Fruit fly (Drosophila melanogaster): ENCODE data around the gene CG9692.
A peak's percentile ranks its signal among the peaks of the same experiment; 100 is the strongest.

CG9692 gene

dm6 chr3L:16730645-16731044 is 25.9 kb downstream of the CG9692 start, which contains the start of gene Dbp73D (continued):
- TF ChIP-seq CG4707 (GFP tag; optimal IDR thresholded peaks at IDR 0.05) = no peak
- TF ChIP-seq CG9797 (GFP tag; optimal IDR thresholded peaks at IDR 0.05) = peak; percentile 72
- TF ChIP-seq CG1024 (GFP tag; IDR thresholded peaks at IDR 0.05) = no peak
- TF ChIP-seq lola (GFP tag; optimal IDR thresholded peaks at IDR 0.05) = no peak
- peak; percentile 42; the same call in 1 of the 2 replicates for TF ChIP-seq nerfin-2 (GFP tag; IDR thresholded peaks at IDR 0.05; ENCODE audit: partially characterized antibody)
- no peak for TF ChIP-seq nom (GFP tag; optimal IDR thresholded peaks at IDR 0.05)
- TF ChIP-seq CG7357 (GFP tag; IDR thresholded peaks at IDR 0.05) = no peak
- TF ChIP-seq Hr3 (GFP tag; optimal IDR thresholded peaks at IDR 0.05) = no peak
- TF ChIP-seq Aef1 (GFP tag; IDR thresholded peaks at IDR 0.05) = no peak
- peak; percentile 49 for TF ChIP-seq trem (tag; optimal IDR thresholded peaks at IDR 0.05)
- peak; percentile 29 for TF ChIP-seq gfzf (GFP tag; optimal IDR thresholded peaks at IDR 0.05)
- no peak for TF ChIP-seq jumu (GFP tag; optimal IDR thresholded peaks at IDR 0.05)
- TF ChIP-seq Scr (GFP tag; IDR thresholded peaks at IDR 0.05; ENCODE audit: partially characterized antibody) = peak; percentile 62
- peak; percentile 48; the same call in 1 of the 3 replicates for TF ChIP-seq CG6791 (GFP tag; IDR thresholded peaks at IDR 0.05; ENCODE audit: partially characterized antibody)
- no peak for TF ChIP-seq CG15011 (GFP tag; optimal IDR thresholded peaks at IDR 0.05)
- TF ChIP-seq disco-r (GFP tag; optimal IDR thresholded peaks at IDR 0.05) = no peak
- no peak for TF ChIP-seq wor (GFP tag; IDR thresholded peaks at IDR 0.05)
- TF ChIP-seq CG17568 (GFP tag; optimal IDR thresholded peaks at IDR 0.05) = no peak
- TF ChIP-seq HLH54F (GFP tag; optimal IDR thresholded peaks at IDR 0.05) = no peak
- TF ChIP-seq Ptx1 (GFP tag; IDR thresholded peaks at IDR 0.05) = no peak
- TF ChIP-seq Six4 (GFP tag; optimal IDR thresholded peaks at IDR 0.05) = no peak
- TF ChIP-seq insv (GFP tag; optimal IDR thresholded peaks at IDR 0.05) = no peak
- no peak for TF ChIP-seq CG4404 (GFP tag; IDR thresholded peaks at IDR 0.05)
- TF ChIP-seq CG32767 (GFP tag; IDR thresholded peaks at IDR 0.05) = no peak
- no peak for TF ChIP-seq tap (tag; optimal IDR thresholded peaks at IDR 0.05)
- no peak for TF ChIP-seq dpn (GFP tag; optimal IDR thresholded peaks at IDR 0.05)
- no peak for TF ChIP-seq tgo (GFP tag; IDR thresholded peaks at IDR 0.05)
- TF ChIP-seq CG17359 (tag; optimal IDR thresholded peaks at IDR 0.05) = no peak
- no peak for TF ChIP-seq CG11695 (GFP tag; IDR thresholded peaks at IDR 0.05)
- TF ChIP-seq CG42726 (GFP tag; IDR thresholded peaks at IDR 0.05; ENCODE audit: partially characterized antibody) = no peak
- no peak for TF ChIP-seq lab (GFP tag; optimal IDR thresholded peaks at IDR 0.05)
- TF ChIP-seq Nf-YA (GFP tag; IDR thresholded peaks at IDR 0.05) = no peak
- no peak for TF ChIP-seq CG18011 (GFP tag; optimal IDR thresholded peaks at IDR 0.05)
- no peak for TF ChIP-seq sna (GFP tag; IDR thresholded peaks at IDR 0.05; ENCODE audit: partially characterized antibody)
- TF ChIP-seq CG17385 (GFP tag; optimal IDR thresholded peaks at IDR 0.05) = no peak
- no peak for TF ChIP-seq sug (tag; optimal IDR thresholded peaks at IDR 0.05)
- no peak for TF ChIP-seq Rfx (GFP tag; IDR thresholded peaks at IDR 0.05)
- no peak for TF ChIP-seq repo (GFP tag; optimal IDR thresholded peaks at IDR 0.05)
- TF ChIP-seq usp (GFP tag; optimal IDR thresholded peaks at IDR 0.05) = no peak
- no peak for TF ChIP-seq CG7745 (tag; optimal IDR thresholded peaks at IDR 0.05)
- peak; percentile 32 for TF ChIP-seq Med (GFP tag)
- TF ChIP-seq MBD-R2 (GFP tag; IDR thresholded peaks at IDR 0.05) = peak; percentile 56; the same call in 1 of the 2 replicates
- no peak for TF ChIP-seq TFAM (GFP tag; optimal IDR thresholded peaks at IDR 0.05)
- TF ChIP-seq schlank (tag; optimal IDR thresholded peaks at IDR 0.05) = no peak
- TF ChIP-seq CG15601 (tag; optimal IDR thresholded peaks at IDR 0.05) = no peak
- TF ChIP-seq jigr1 (GFP tag; IDR thresholded peaks at IDR 0.05) = no peak
- no peak for TF ChIP-seq CG1603 (tag; optimal IDR thresholded peaks at IDR 0.05)
- TF ChIP-seq grau (tag; optimal IDR thresholded peaks at IDR 0.05) = no peak
- TF ChIP-seq CG2116 (GFP tag; optimal IDR thresholded peaks at IDR 0.05) = peak; percentile 86
- no peak for TF ChIP-seq chn (GFP tag; optimal IDR thresholded peaks at IDR 0.05)
- no peak for TF ChIP-seq exex (tag; optimal IDR thresholded peaks at IDR 0.05)

All from whole organism, embryonic.